Fruit fly (Drosophila melanogaster) whole organism, embryonic: Measurements from ENCODE around the gene fru.
A peak's percentile ranks its signal among the peaks of the same experiment; 100 is the strongest.

Source experiments
- Bgb ChIP-seq: fragments of 200-800 bp; sonication (Bioruptor generic); IDR thresholded peaks from 2 replicates; pipeline ENCODE4 v1.3.6; 2022; ENCODE audit warnings: missing biosample characterization, missing genetic modification characterization; ENCODE audit not compliant: partially characterized antibody
- Blimp-1 ChIP-seq: fragments of 200-800 bp; sonication (Bioruptor generic); optimal IDR thresholded peaks from 3 replicates; lab custom pipeline; 2018; ENCODE audit warnings: missing biosample characterization, missing genetic modification characterization, mild to moderate bottlenecking, moderate library complexity, missing genetic modification reagents
- CG10565 ChIP-seq: fragments of 200-800 bp; sonication (Bioruptor generic); optimal IDR thresholded peaks from 3 replicates; lab custom pipeline; 2016; ENCODE audit warnings: missing biosample characterization, mild to moderate bottlenecking, missing genetic modification characterization
- CG10959 ChIP-seq: fragments of 200-800 bp; sonication (Bioruptor generic); IDR thresholded peaks from 2 replicates; pipeline ENCODE4 v1.3.6; 2022; ENCODE audit warnings: missing biosample characterization, missing genetic modification characterization
- CG11093 ChIP-seq: fragments of 200-800 bp; sonication (Bioruptor generic); IDR thresholded peaks from 3 replicates; pipeline ENCODE4 v1.3.6; 2022; ENCODE audit warnings: missing biosample characterization, missing genetic modification characterization
- CG11723 ChIP-seq: fragments of 200-800 bp; sonication (Bioruptor generic); optimal IDR thresholded peaks from 2 replicates; lab custom pipeline; 2017; ENCODE audit warnings: missing biosample characterization, mild to moderate bottlenecking, missing genetic modification characterization
- CG13296 ChIP-seq: fragments of 200-800 bp; sonication (Bioruptor generic); optimal IDR thresholded peaks from 3 replicates; lab custom pipeline; 2018; ENCODE audit warnings: missing biosample characterization, mild to moderate bottlenecking, missing genetic modification characterization
- CG16813 ChIP-seq: fragments of 200-800 bp; sonication (Bioruptor generic); IDR thresholded peaks from 3 replicates; pipeline ENCODE4 v1.3.6; 2022; ENCODE audit warnings: missing biosample characterization, missing genetic modification characterization; ENCODE audit not compliant: partially characterized antibody
- CG2116 ChIP-seq: fragments of 200-800 bp; sonication (Bioruptor generic); optimal IDR thresholded peaks from 3 replicates; lab custom pipeline; 2018; ENCODE audit warnings: missing biosample characterization, mild to moderate bottlenecking, missing genetic modification characterization
- CG2120 ChIP-seq: fragments of 200-800 bp; sonication (Bioruptor generic); optimal IDR thresholded peaks from 3 replicates; lab custom pipeline; 2016; ENCODE audit warnings: missing biosample characterization, missing genetic modification characterization
- CG30403 ChIP-seq: fragments of 200-800 bp; sonication (Bioruptor generic); optimal IDR thresholded peaks from 3 replicates; lab custom pipeline; 2016; ENCODE audit warnings: missing biosample characterization, missing genetic modification characterization
- CG3281 ChIP-seq: fragments of 200-800 bp; sonication (Bioruptor generic); optimal IDR thresholded peaks from 3 replicates; lab custom pipeline; 2017; ENCODE audit warnings: missing biosample characterization, mild to moderate bottlenecking, missing genetic modification characterization
- CG33557 ChIP-seq: fragments of 200-800 bp; sonication (Bioruptor generic); optimal IDR thresholded peaks from 2 replicates; lab custom pipeline; 2019; ENCODE audit warnings: missing biosample characterization, mild to moderate bottlenecking, missing genetic modification characterization, moderate library complexity
- CG7357 ChIP-seq: fragments of 200-800 bp; sonication (Bioruptor generic); IDR thresholded peaks from 3 replicates; pipeline ENCODE4 v1.3.6; 2022; ENCODE audit warnings: missing biosample characterization, missing genetic modification characterization
- CTCF ChIP-seq: fragments of 200-800 bp; sonication (Bioruptor generic); optimal IDR thresholded peaks from 2 replicates; lab custom pipeline; 2017; ENCODE audit warnings: missing biosample characterization, mild to moderate bottlenecking, missing genetic modification characterization, moderate library complexity
- CoRest ChIP-seq: fragments of 200-800 bp; sonication (Bioruptor generic); optimal IDR thresholded peaks from 3 replicates; lab custom pipeline; 2018; ENCODE audit warnings: missing biosample characterization, mild to moderate bottlenecking, missing genetic modification characterization, moderate library complexity
- Fer3 ChIP-seq: fragments of 200-800 bp; sonication (Bioruptor generic); optimal IDR thresholded peaks from 2 replicates; lab custom pipeline; 2018; ENCODE audit warnings: missing biosample characterization, mild to moderate bottlenecking, missing genetic modification characterization, moderate library complexity
- Gsc ChIP-seq: fragments of 200-800 bp; sonication (Bioruptor generic); IDR thresholded peaks from 2 replicates; pipeline ENCODE4 v1.3.6; 2022; ENCODE audit warnings: missing biosample characterization, missing genetic modification characterization
- HHEX ChIP-seq: fragments of 200-800 bp; sonication (Bioruptor generic); optimal IDR thresholded peaks from 3 replicates; lab custom pipeline; 2017; ENCODE audit warnings: missing biosample characterization, mild to moderate bottlenecking, missing genetic modification characterization, missing genetic modification reagents
- HLHmδ ChIP-seq: fragments of 200-800 bp; sonication (Bioruptor generic); optimal IDR thresholded peaks from 2 replicates; lab custom pipeline; 2018; ENCODE audit warnings: missing biosample characterization, mild to moderate bottlenecking, missing genetic modification characterization, moderate library complexity
- Hr78 ChIP-seq, 2 experiments: fragments of 200-800 bp in 1 of 2; fragments of >200 bp in 1 of 2; sonication (Bioruptor generic) in 1 of 2; optimal IDR thresholded peaks; 2 replicates each; lab custom pipeline; 2017 to 2019; ENCODE audit warnings: missing biosample characterization in 2 of 2, missing genetic modification characterization in 2 of 2, mild to moderate bottlenecking in 1 of 2, moderate library complexity in 1 of 2
- MESR4 ChIP-seq: fragments of 200-800 bp; sonication (Bioruptor generic); optimal IDR thresholded peaks from 2 replicates; lab custom pipeline; 2018; ENCODE audit warnings: missing biosample characterization, mild to moderate bottlenecking, missing genetic modification characterization, moderate library complexity
- MTF-1 ChIP-seq: fragments of 200-800 bp; sonication (Bioruptor generic); optimal IDR thresholded peaks from 2 replicates; lab custom pipeline; 2018; ENCODE audit warnings: missing biosample characterization, mild to moderate bottlenecking, missing genetic modification characterization, borderline replicate concordance
- Med ChIP-seq: fragments of 200-800 bp; sonication (Bioruptor generic); peaks from one replicate; lab custom pipeline; 2016; ENCODE audit warnings: missing biosample characterization, missing genetic modification characterization, mild to moderate bottlenecking, inconsistent platforms, moderate library complexity
- Meics ChIP-seq: fragments of 200-800 bp; sonication (Bioruptor generic); optimal IDR thresholded peaks from 2 replicates; lab custom pipeline; 2017; ENCODE audit warnings: missing biosample characterization, mild to moderate bottlenecking, missing genetic modification characterization
- Ptx1 ChIP-seq: fragments of 200-800 bp; sonication (Bioruptor generic); IDR thresholded peaks from 2 replicates; pipeline ENCODE4 v1.3.6; 2022; ENCODE audit warnings: missing biosample characterization, missing genetic modification characterization
- Side ChIP-seq: fragments of 200-800 bp; sonication (Bioruptor generic); optimal IDR thresholded peaks from 2 replicates; lab custom pipeline; 2016; ENCODE audit warnings: missing biosample characterization, missing genetic modification characterization
- ato ChIP-seq: fragments of 200-800 bp; sonication (Bioruptor generic); IDR thresholded peaks from 2 replicates; pipeline ENCODE4 v1.3.6; 2022; ENCODE audit warnings: missing biosample characterization, missing genetic modification characterization; ENCODE audit not compliant: partially characterized antibody
- bcd ChIP-seq: fragments of 200-800 bp; sonication (Bioruptor generic); optimal IDR thresholded peaks from 2 replicates; lab custom pipeline; 2017; ENCODE audit warnings: missing biosample characterization, mild to moderate bottlenecking, missing genetic modification characterization
- ci ChIP-seq: fragments of 200-800 bp; sonication (Bioruptor generic); IDR thresholded peaks from 3 replicates; pipeline ENCODE4 v1.3.6; 2022; ENCODE audit warnings: missing biosample characterization, missing genetic modification characterization
- cwo ChIP-seq: fragments of 200-800 bp; sonication (Bioruptor generic); optimal IDR thresholded peaks from 3 replicates; lab custom pipeline; 2017; ENCODE audit warnings: missing biosample characterization, missing genetic modification characterization, mild to moderate bottlenecking, moderate library complexity, missing genetic modification reagents
- eve ChIP-seq, 2 experiments: fragments of >200 bp; optimal IDR thresholded peaks; 2 replicates each; lab custom pipeline; 2017; ENCODE audit warnings: missing biosample characterization in 2 of 2, missing genetic modification characterization in 2 of 2
- exex ChIP-seq: fragments of 200-800 bp; sonication (Bioruptor generic); optimal IDR thresholded peaks from 4 replicates; lab custom pipeline; 2018; ENCODE audit warnings: missing biosample characterization, mild to moderate bottlenecking, missing genetic modification characterization, moderate library complexity
- fd102C ChIP-seq: fragments of 200-800 bp; sonication (Bioruptor generic); optimal IDR thresholded peaks from 2 replicates; lab custom pipeline; 2018; ENCODE audit warnings: missing biosample characterization, mild to moderate bottlenecking, missing genetic modification characterization, moderate library complexity
- ftz-f1 ChIP-seq: fragments of 200-800 bp; sonication (Bioruptor generic); optimal IDR thresholded peaks from 2 replicates; lab custom pipeline; 2016; ENCODE audit warnings: missing biosample characterization, missing genetic modification characterization
- gce ChIP-seq: fragments of 200-800 bp; sonication (Bioruptor generic); IDR thresholded peaks from 3 replicates; pipeline ENCODE4 v1.3.6; 2022; ENCODE audit warnings: missing biosample characterization, missing genetic modification characterization
- gem ChIP-seq: fragments of 200-800 bp; sonication (Bioruptor generic); optimal IDR thresholded peaks from 2 replicates; lab custom pipeline; 2019; ENCODE audit warnings: missing biosample characterization, mild to moderate bottlenecking, missing genetic modification characterization, moderate library complexity
- h ChIP-seq: fragments of >200 bp; optimal IDR thresholded peaks from 2 replicates; lab custom pipeline; 2017
- jing ChIP-seq: fragments of 200-800 bp; sonication (Bioruptor generic); optimal IDR thresholded peaks from 2 replicates; lab custom pipeline; 2018; ENCODE audit warnings: missing biosample characterization, mild to moderate bottlenecking, missing genetic modification characterization
- lov ChIP-seq, 2 experiments: fragments of 200-800 bp in 1 of 2; fragments of >200 bp in 1 of 2; sonication (Bioruptor generic) in 1 of 2; IDR thresholded peaks in 1 of 2; optimal IDR thresholded peaks in 1 of 2; 2 replicates in 1 of 2; 3 replicates in 1 of 2; pipeline versions ENCODE4 v1.3.6 to Lab custom; 2017 to 2022; ENCODE audit warnings: missing biosample characterization in 1 of 2, missing genetic modification characterization in 1 of 2
- maf-S ChIP-seq: fragments of 200-800 bp; sonication (Bioruptor generic); optimal IDR thresholded peaks from 2 replicates; lab custom pipeline; 2016; ENCODE audit warnings: missing biosample characterization, missing genetic modification characterization
- mirr ChIP-seq: fragments of 200-800 bp; sonication (Bioruptor generic); optimal IDR thresholded peaks from 3 replicates; lab custom pipeline; 2018; ENCODE audit warnings: missing biosample characterization, mild to moderate bottlenecking, missing genetic modification characterization
- oc ChIP-seq: fragments of 200-800 bp; sonication (Bioruptor generic); optimal IDR thresholded peaks from 2 replicates; lab custom pipeline; 2018; ENCODE audit warnings: missing biosample characterization, mild to moderate bottlenecking, missing genetic modification characterization, moderate library complexity
- pb ChIP-seq: fragments of 200-800 bp; sonication (Bioruptor generic); optimal IDR thresholded peaks from 3 replicates; lab custom pipeline; 2016; ENCODE audit warnings: missing biosample characterization, missing genetic modification characterization
- peb ChIP-seq: fragments of 200-800 bp; sonication (Bioruptor generic); IDR thresholded peaks from 2 replicates; pipeline ENCODE4 v1.3.6; 2022; ENCODE audit warnings: missing biosample characterization, missing genetic modification characterization
- pnt ChIP-seq: fragments of 200-800 bp; sonication (Bioruptor generic); optimal IDR thresholded peaks from 3 replicates; lab custom pipeline; 2016; ENCODE audit warnings: missing biosample characterization, missing genetic modification characterization
- pum ChIP-seq: fragments of 200-800 bp; sonication (Bioruptor generic); optimal IDR thresholded peaks from 2 replicates; lab custom pipeline; 2016; ENCODE audit warnings: missing biosample characterization, missing genetic modification characterization
- schlank ChIP-seq: fragments of 200-800 bp; sonication (Bioruptor generic); optimal IDR thresholded peaks from 2 replicates; lab custom pipeline; 2018; ENCODE audit warnings: missing biosample characterization, mild to moderate bottlenecking, missing genetic modification characterization
- sr ChIP-seq: fragments of 200-800 bp; sonication (Bioruptor generic); IDR thresholded peaks from 3 replicates; pipeline ENCODE4 v1.3.6; 2022; ENCODE audit warnings: missing biosample characterization, missing genetic modification characterization
- tin ChIP-seq: fragments of 200-800 bp; sonication (Bioruptor generic); optimal IDR thresholded peaks from 3 replicates; lab custom pipeline; 2016; ENCODE audit warnings: missing biosample characterization, missing genetic modification characterization
- tna ChIP-seq: fragments of 200-800 bp; sonication (Bioruptor generic); IDR thresholded peaks from 2 replicates; pipeline ENCODE4 v1.3.6; 2022; ENCODE audit warnings: missing biosample characterization, missing genetic modification characterization; ENCODE audit not compliant: partially characterized antibody

The fru gene

DNA sequence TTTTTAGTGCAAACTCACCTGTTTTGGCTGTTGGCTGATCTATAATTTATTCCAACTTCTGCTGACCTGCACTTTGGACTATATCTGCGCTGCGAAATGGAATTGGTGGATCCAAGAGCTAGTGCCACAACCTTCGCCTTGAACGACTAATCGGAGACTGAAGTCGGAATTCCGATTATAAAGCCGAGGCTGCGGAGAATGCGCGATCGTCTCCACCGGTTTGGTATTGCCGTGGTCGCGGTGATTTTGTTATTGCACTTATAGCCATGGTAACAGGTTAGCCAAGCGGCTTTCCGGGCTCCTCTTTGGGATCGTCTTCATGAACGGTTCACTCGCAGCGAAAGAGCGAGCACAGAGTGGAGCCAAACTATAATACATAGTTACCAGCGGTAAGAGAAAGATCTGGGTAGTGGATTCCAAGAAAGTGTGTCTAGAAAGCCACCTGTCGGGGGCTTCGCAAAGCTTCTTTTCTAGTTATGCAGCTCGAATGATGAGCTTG, 164.3 kb downstream of the fru start, which contains the start of gene CG7675:
TSS of gene CG7675 (minus strand) at position 165 of the 499 bp plus-strand sequence.
- TF ChIP-seq Gsc (no peak), Med (GFP tag; lab: Kevin White, UChicago) (peak; percentile 70), CG11723 (GFP tag; lab: Kevin White, UChicago) (no peak), HHEX (GFP tag; lab: Kevin White, UChicago) (peak; percentile 5), CG3281 (GFP tag; lab: Kevin White, UChicago) (no peak), CG2120 (GFP tag; lab: Kevin White, UChicago) (no peak), cwo (GFP tag; lab: Kevin White, UChicago) (no peak), bcd (no peak), fd102C (GFP tag; lab: Kevin White, UChicago) (no peak), Ptx1 (GFP tag; lab: Robert Waterston, UW) (no peak), lov (optimal IDR thresholded peaks at IDR 0.05; lab: Kevin White, UChicago) (no peak), lov (GFP tag; IDR thresholded peaks at IDR 0.05; lab: Robert Waterston, UW) (no peak), Bgb (GFP tag; lab: Robert Waterston, UW) (0 out of 2 replicates have a peak, but pooled peaks have one; percentile 17), Hr78 (GFP tag; optimal IDR thresholded peaks at IDR 0.05; lab: Kevin White, UChicago) (peak in 1 of 2 experiments; percentile 62), HLHmδ (GFP tag; lab: Kevin White, UChicago) (peak; percentile 21), MESR4 (GFP tag; lab: Kevin White, UChicago) (no peak), Side (no peak), tna (GFP tag; lab: Robert Waterston, UW) (no peak), ci (0 out of 3 replicates have a peak, but pooled peaks have one; percentile 45), CG10959 (GFP tag; lab: Robert Waterston, UW) (no peak), maf-S (no peak), pnt (GFP tag; lab: Kevin White, UChicago) (no peak), h (no peak), CTCF (GFP tag; lab: Kevin White, UChicago) (peak; percentile 91), pb (GFP tag; lab: Kevin White, UChicago) (no peak), CG10565 (no peak), Blimp-1 (GFP tag; lab: Kevin White, UChicago) (no peak), pum (GFP tag; lab: Kevin White, UChicago) (no peak), tin (GFP tag; lab: Kevin White, UChicago) (no peak), oc (tag; lab: Kevin White, UChicago) (peak; percentile 57), gce (GFP tag; lab: Robert Waterston, UW) (no peak), Fer3 (tag; lab: Kevin White, UChicago) (no peak), ato (GFP tag; lab: Robert Waterston, UW) (no peak), exex (tag; lab: Kevin White, UChicago) (no peak), CG11093 (GFP tag; lab: Robert Waterston, UW) (no peak), eve (GFP tag; optimal IDR thresholded peaks at IDR 0.05; lab: Kevin White, UChicago) (no peak), MTF-1 (GFP tag; lab: Kevin White, UChicago) (no peak), CG2116 (GFP tag; lab: Kevin White, UChicago) (no peak), ftz-f1 (peak; percentile 20), CG7357 (no peak), CoRest (no peak), CG13296 (GFP tag; lab: Kevin White, UChicago) (no peak), schlank (tag; lab: Kevin White, UChicago) (no peak), CG30403 (GFP tag; lab: Kevin White, UChicago) (no peak), sr (GFP tag; lab: Robert Waterston, UW) (no peak), jing (GFP tag; lab: Kevin White, UChicago) (no peak), mirr (GFP tag; lab: Kevin White, UChicago) (no peak), peb (GFP tag; lab: Robert Waterston, UW) (no peak), CG33557 (GFP tag; lab: Kevin White, UChicago) (no peak), Meics (GFP tag; lab: Kevin White, UChicago) (no peak), gem (tag; lab: Kevin White, UChicago) (no peak), CG16813 (no peak)
